Worm (Caenorhabditis elegans): ENCODE measurements around the gene sluh-7.

DNA sequence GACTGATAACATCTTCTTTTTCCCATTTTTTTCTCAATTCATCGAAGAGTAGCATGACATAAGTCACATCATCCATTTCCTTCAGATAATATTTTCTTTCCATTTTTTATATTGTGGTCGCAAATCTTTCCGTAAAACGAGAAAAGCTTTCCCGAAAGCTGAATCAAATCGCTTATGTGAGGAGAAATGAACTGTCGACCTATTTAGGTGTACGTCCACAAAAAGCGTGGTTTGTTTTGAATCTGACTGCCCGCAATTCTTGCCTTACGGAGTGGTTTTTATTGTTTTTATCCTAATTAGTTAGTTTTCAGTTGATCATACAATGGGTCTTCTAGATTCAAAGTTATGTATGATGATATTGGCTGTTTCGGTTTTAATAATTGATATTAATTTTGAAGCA is 2.6 kb upstream of the sluh-7 start, which contains the start of gene ttll-15:
- TF ChIP-seq ztf-6 (GFP tag; IDR thresholded peaks at IDR 0.05): no peak
- TF ChIP-seq aptf-3 (GFP tag; IDR thresholded peaks at IDR 0.05): no peak
- no peak for TF ChIP-seq F52B5.7 (tag; optimal IDR thresholded peaks at IDR 0.05)
- TF ChIP-seq unc-62 (GFP tag; optimal IDR thresholded peaks at IDR 0.05): no peak
- no peak for TF ChIP-seq lsl-1 (GFP tag; optimal IDR thresholded peaks at IDR 0.05)
- TF ChIP-seq mxl-1 (tag; optimal IDR thresholded peaks at IDR 0.05): no peak
- TF ChIP-seq die-1 (tag; optimal IDR thresholded peaks at IDR 0.05): no peak
- no peak for TF ChIP-seq Y56A3A.18 (GFP tag; IDR thresholded peaks at IDR 0.05)

Data from whole organism, young adult.